Worm (Caenorhabditis elegans): ENCODE data around the gene Y38A10A.7.

ce11 chrV:6100492-6101004, 4.6 kb downstream of the Y38A10A.7 start, which contains the start of gene crt-1:
- TF ChIP-seq tab-1 (GFP tag; IDR thresholded peaks at IDR 0.05) = no peak
- no peak for TF ChIP-seq med-1 (GFP tag; optimal IDR thresholded peaks at IDR 0.05; ENCODE audit: insufficient read depth)
- peak; percentile 61 for TF ChIP-seq flt-1 (GFP tag; IDR thresholded peaks at IDR 0.05)
- TF ChIP-seq ztf-23 (GFP tag; IDR thresholded peaks at IDR 0.05) = no peak

All from whole organism, midembryonic.